Fruit fly (Drosophila melanogaster) whole organism, embryonic: ENCODE data around the gene CG14450.

Source experiments
- BEAF-32 ChIP-seq: fragments of 200-800 bp; sonication (Bioruptor generic); optimal IDR thresholded peaks from 3 replicates; lab custom pipeline; 2017; ENCODE audit warnings: missing biosample characterization, missing genetic modification characterization, mild to moderate bottlenecking, moderate library complexity, missing genetic modification reagents
- CG10462 ChIP-seq: fragments of 200-800 bp; sonication (Bioruptor generic); optimal IDR thresholded peaks from 2 replicates; lab custom pipeline; 2016; ENCODE audit warnings: missing biosample characterization, missing genetic modification characterization
- CG11504 ChIP-seq: fragments of 200-800 bp; sonication (Bioruptor generic); optimal IDR thresholded peaks from 3 replicates; lab custom pipeline; 2019; ENCODE audit warnings: missing biosample characterization, mild to moderate bottlenecking, missing genetic modification characterization, moderate library complexity
- CG11560 ChIP-seq: fragments of 200-800 bp; sonication (Bioruptor generic); IDR thresholded peaks from 3 replicates; pipeline ENCODE4 v1.3.6; 2022; ENCODE audit warnings: missing biosample characterization, missing genetic modification characterization
- CG13296 ChIP-seq: fragments of 200-800 bp; sonication (Bioruptor generic); optimal IDR thresholded peaks from 3 replicates; lab custom pipeline; 2018; ENCODE audit warnings: missing biosample characterization, mild to moderate bottlenecking, missing genetic modification characterization
- CG13424 ChIP-seq: fragments of 200-800 bp; sonication (Bioruptor generic); optimal IDR thresholded peaks from 2 replicates; lab custom pipeline; 2019; ENCODE audit warnings: missing biosample characterization, mild to moderate bottlenecking, missing genetic modification characterization, moderate library complexity
- CG13624 ChIP-seq: fragments of 200-800 bp; sonication (Bioruptor generic); optimal IDR thresholded peaks from 2 replicates; lab custom pipeline; 2016; ENCODE audit warnings: missing biosample characterization, missing genetic modification characterization
- CG15514 ChIP-seq: fragments of 200-800 bp; sonication (Bioruptor generic); optimal IDR thresholded peaks from 3 replicates; lab custom pipeline; 2017; ENCODE audit warnings: missing biosample characterization, missing genetic modification characterization, mild to moderate bottlenecking, moderate library complexity, missing genetic modification reagents
- CG17829 ChIP-seq: fragments of 200-800 bp; optimal IDR thresholded peaks from 2 replicates; lab custom pipeline; 2019; ENCODE audit warnings: missing biosample characterization, mild to moderate bottlenecking, missing genetic modification characterization, moderate library complexity
- CG18011 ChIP-seq: fragments of 200-800 bp; sonication (Bioruptor generic); optimal IDR thresholded peaks from 2 replicates; lab custom pipeline; 2017; ENCODE audit warnings: missing biosample characterization, missing genetic modification characterization, mild to moderate bottlenecking, moderate library complexity, missing genotype
- CG2120 ChIP-seq: fragments of 200-800 bp; sonication (Bioruptor generic); optimal IDR thresholded peaks from 3 replicates; lab custom pipeline; 2016; ENCODE audit warnings: missing biosample characterization, missing genetic modification characterization
- CG2712 ChIP-seq: fragments of 200-800 bp; optimal IDR thresholded peaks from 3 replicates; lab custom pipeline; 2019; ENCODE audit warnings: missing biosample characterization, mild to moderate bottlenecking, missing genetic modification characterization, moderate library complexity
- CG31224 ChIP-seq: fragments of 200-800 bp; sonication (Bioruptor generic); IDR thresholded peaks from 2 replicates; pipeline ENCODE4 v1.3.6; 2022; ENCODE audit warnings: missing biosample characterization, missing genetic modification characterization
- CG31388 ChIP-seq: fragments of 200-800 bp; sonication (Bioruptor generic); optimal IDR thresholded peaks from 2 replicates; lab custom pipeline; 2016; ENCODE audit warnings: missing biosample characterization, missing genetic modification characterization
- CG32767 ChIP-seq: fragments of 200-800 bp; sonication (Bioruptor generic); IDR thresholded peaks from 2 replicates; pipeline ENCODE4 v1.3.6; 2022; ENCODE audit warnings: missing biosample characterization, missing genetic modification characterization
- CG34422 ChIP-seq: fragments of 200-800 bp; sonication (Bioruptor generic); IDR thresholded peaks from 3 replicates; pipeline ENCODE4 v1.3.6; 2022; ENCODE audit warnings: missing biosample characterization, missing genetic modification characterization
- CG3726 ChIP-seq: fragments of 200-800 bp; sonication (Bioruptor generic); IDR thresholded peaks from 3 replicates; pipeline ENCODE4, ENCODE4 v1.3.6; 2022; ENCODE audit warnings: missing biosample characterization, missing genetic modification characterization
- CG3995 ChIP-seq: fragments of 200-800 bp; sonication (Bioruptor generic); optimal IDR thresholded peaks from 3 replicates; lab custom pipeline; 2016; ENCODE audit warnings: missing biosample characterization, missing genetic modification characterization
- CG8089 ChIP-seq: fragments of 200-800 bp; sonication (Bioruptor generic); optimal IDR thresholded peaks from 3 replicates; lab custom pipeline; 2016; ENCODE audit warnings: missing biosample characterization, missing genetic modification characterization
- CG9215 ChIP-seq: fragments of 200-800 bp; sonication (Bioruptor generic); IDR thresholded peaks from 2 replicates; pipeline ENCODE4 v1.3.6; 2022; ENCODE audit warnings: missing biosample characterization, missing genetic modification characterization
- CHES-1-like ChIP-seq: fragments of 200-800 bp; sonication (Bioruptor generic); optimal IDR thresholded peaks from 2 replicates; lab custom pipeline; 2016; ENCODE audit warnings: missing biosample characterization, missing genetic modification characterization
- CTCF ChIP-seq: fragments of 200-800 bp; sonication (Bioruptor generic); optimal IDR thresholded peaks from 2 replicates; lab custom pipeline; 2017; ENCODE audit warnings: missing biosample characterization, mild to moderate bottlenecking, missing genetic modification characterization, moderate library complexity
- Dip3 ChIP-seq: fragments of 200-800 bp; sonication (Bioruptor generic); optimal IDR thresholded peaks from 3 replicates; lab custom pipeline; 2016; ENCODE audit warnings: missing biosample characterization, missing genetic modification characterization
- E2f2 ChIP-seq: fragments of 200-800 bp; sonication (Bioruptor generic); IDR thresholded peaks from 2 replicates; pipeline ENCODE4 v1.3.6; 2022; ENCODE audit warnings: missing biosample characterization, missing genetic modification characterization
- Fer2 ChIP-seq: fragments of 200-800 bp; sonication (Bioruptor generic); optimal IDR thresholded peaks from 2 replicates; lab custom pipeline; 2018; ENCODE audit warnings: missing biosample characterization, mild to moderate bottlenecking, missing genetic modification characterization, moderate library complexity
- HHEX ChIP-seq: fragments of 200-800 bp; sonication (Bioruptor generic); optimal IDR thresholded peaks from 3 replicates; lab custom pipeline; 2017; ENCODE audit warnings: missing biosample characterization, mild to moderate bottlenecking, missing genetic modification characterization, missing genetic modification reagents
- Hmr ChIP-seq: fragments of 200-800 bp; sonication (Bioruptor generic); optimal IDR thresholded peaks from 3 replicates; lab custom pipeline; 2017; ENCODE audit warnings: mild to moderate bottlenecking, missing biosample characterization, missing genetic modification reagents, missing genetic modification characterization
- Lpt ChIP-seq: fragments of >200 bp; optimal IDR thresholded peaks from 2 replicates; lab custom pipeline; 2018; ENCODE audit warnings: missing biosample characterization, missing genetic modification characterization
- MTF-1 ChIP-seq: fragments of 200-800 bp; sonication (Bioruptor generic); optimal IDR thresholded peaks from 2 replicates; lab custom pipeline; 2018; ENCODE audit warnings: missing biosample characterization, mild to moderate bottlenecking, missing genetic modification characterization, borderline replicate concordance
- Nf-YB ChIP-seq: fragments of 200-800 bp; sonication (Bioruptor generic); optimal IDR thresholded peaks from 3 replicates; lab custom pipeline; 2019; ENCODE audit warnings: missing biosample characterization, mild to moderate bottlenecking, missing genetic modification characterization, moderate library complexity
- NfI ChIP-seq: fragments of 200-800 bp; sonication (Bioruptor generic); optimal IDR thresholded peaks from 3 replicates; lab custom pipeline; 2018; ENCODE audit warnings: missing biosample characterization, mild to moderate bottlenecking, missing genetic modification characterization, moderate library complexity
- Poxn ChIP-seq: fragments of 200-800 bp; sonication (Bioruptor generic); IDR thresholded peaks from 2 replicates; pipeline ENCODE4 v1.3.6; 2022; ENCODE audit warnings: missing biosample characterization, missing genetic modification characterization
- Ravus ChIP-seq: fragments of 200-800 bp; sonication (Bioruptor generic); IDR thresholded peaks from 2 replicates; pipeline ENCODE4 v1.3.6; 2022; ENCODE audit warnings: missing biosample characterization, missing genetic modification characterization
- Sry-β ChIP-seq: fragments of 200-800 bp; sonication (Bioruptor generic); optimal IDR thresholded peaks from 2 replicates; lab custom pipeline; 2018; ENCODE audit warnings: missing biosample characterization, mild to moderate bottlenecking, missing genetic modification characterization, moderate library complexity
- Trl ChIP-seq, 3 experiments: fragments of >200 bp in 2 of 3; fragments of 200-800 bp in 1 of 3; sonication (Bioruptor generic) in 1 of 3; optimal IDR thresholded peaks; 2 replicates in 1 of 3; 3 replicates in 2 of 3; lab custom pipeline; 2016 to 2017; ENCODE audit warnings: missing biosample characterization in 1 of 3, missing genetic modification characterization in 1 of 3
- ab ChIP-seq: fragments of 200-800 bp; sonication (Bioruptor generic); optimal IDR thresholded peaks from 2 replicates; lab custom pipeline; 2016; ENCODE audit warnings: missing biosample characterization, missing genetic modification characterization
- ato ChIP-seq: fragments of 200-800 bp; sonication (Bioruptor generic); IDR thresholded peaks from 2 replicates; pipeline ENCODE4 v1.3.6; 2022; ENCODE audit warnings: missing biosample characterization, missing genetic modification characterization; ENCODE audit not compliant: partially characterized antibody
- bowl ChIP-seq: fragments of 200-800 bp; sonication (Bioruptor generic); IDR thresholded peaks from 2 replicates; pipeline ENCODE4 v1.3.6; 2022; ENCODE audit warnings: missing biosample characterization, missing genetic modification characterization
- caup ChIP-seq: fragments of 200-800 bp; sonication (Bioruptor generic); optimal IDR thresholded peaks from 3 replicates; lab custom pipeline; 2017; ENCODE audit warnings: missing biosample characterization, mild to moderate bottlenecking, missing genetic modification characterization, moderate library complexity; ENCODE audit not compliant: severe bottlenecking
- dimm ChIP-seq: fragments of 200-800 bp; sonication (Bioruptor generic); IDR thresholded peaks from 2 replicates; pipeline ENCODE4 v1.3.6; 2022; ENCODE audit warnings: missing biosample characterization, missing genetic modification characterization
- emc ChIP-seq: fragments of 200-800 bp; sonication (Bioruptor generic); optimal IDR thresholded peaks from 2 replicates; lab custom pipeline; 2016; ENCODE audit warnings: missing biosample characterization, missing genetic modification characterization
- gt ChIP-seq: fragments of 200-800 bp; sonication (Bioruptor generic); IDR thresholded peaks from 2 replicates; pipeline ENCODE4 v1.3.6; 2022; ENCODE audit warnings: missing biosample characterization, missing genetic modification characterization
- kay ChIP-seq: fragments of 200-800 bp; sonication (Bioruptor generic); optimal IDR thresholded peaks from 2 replicates; lab custom pipeline; 2016; ENCODE audit warnings: missing biosample characterization, missing genetic modification characterization
- nerfin-2 ChIP-seq: fragments of 200-800 bp; sonication (Bioruptor generic); IDR thresholded peaks from 2 replicates; pipeline ENCODE4 v1.3.6; 2022; ENCODE audit warnings: missing biosample characterization, missing genetic modification characterization; ENCODE audit not compliant: partially characterized antibody
- onecut ChIP-seq: fragments of 200-800 bp; sonication (Bioruptor generic); IDR thresholded peaks from 2 replicates; pipeline ENCODE4 v1.3.6; 2022; ENCODE audit warnings: missing biosample characterization, missing genetic modification characterization
- schlank ChIP-seq: fragments of 200-800 bp; sonication (Bioruptor generic); optimal IDR thresholded peaks from 2 replicates; lab custom pipeline; 2018; ENCODE audit warnings: missing biosample characterization, mild to moderate bottlenecking, missing genetic modification characterization
- sens ChIP-seq: fragments of 200-800 bp; sonication (Bioruptor generic); peaks from one replicate; lab custom pipeline; 2016; ENCODE audit warnings: missing biosample characterization, missing genetic modification characterization
- sisA ChIP-seq: fragments of 200-800 bp; sonication (Bioruptor generic); IDR thresholded peaks from 2 replicates; pipeline ENCODE4 v1.3.6; 2022; ENCODE audit warnings: missing biosample characterization, missing genetic modification characterization
- stwl ChIP-seq: fragments of 200-800 bp; sonication (Bioruptor generic); optimal IDR thresholded peaks from 3 replicates; lab custom pipeline; 2018; ENCODE audit warnings: missing biosample characterization, mild to moderate bottlenecking, missing genetic modification characterization, moderate library complexity
- zfh2 ChIP-seq: fragments of 200-800 bp; sonication (Bioruptor generic); optimal IDR thresholded peaks from 2 replicates; lab custom pipeline; 2016; ENCODE audit warnings: missing biosample characterization, missing genetic modification characterization

CG14450 gene

dm6 chr3L:22717137-22717767 lies 10.3 kb downstream of the CG14450 start, which contains the start of the genes ArfGAP3 and CG32452 (continued):
- TF ChIP-seq Ravus: no peak
- no peak for TF ChIP-seq ab (GFP tag; lab: Kevin White, UChicago)
- peak; percentile 52 for TF ChIP-seq Nf-YB (GFP tag; lab: Kevin White, UChicago)
- peak; percentile 67 for TF ChIP-seq CG9215 (GFP tag; lab: Robert Waterston, UW)
- peak; percentile 72 for TF ChIP-seq caup (GFP tag; lab: Kevin White, UChicago)
- no peak for TF ChIP-seq Lpt (GFP tag; lab: Kevin White, UChicago)
- TF ChIP-seq ato (GFP tag; lab: Robert Waterston, UW): no peak
- peak; percentile 54 for TF ChIP-seq CG13624
- TF ChIP-seq CG8089: peak; percentile 33
- no peak for TF ChIP-seq nerfin-2 (GFP tag; lab: Robert Waterston, UW)
- TF ChIP-seq Hmr (GFP tag; lab: Kevin White, UChicago): peak; percentile 72
- no peak for TF ChIP-seq CG3726
- TF ChIP-seq sens: peak; percentile 93
- peak; percentile 50 for TF ChIP-seq onecut (GFP tag; lab: Robert Waterston, UW)
- peak; percentile 54; the same call in 1 of the 2 replicates for TF ChIP-seq E2f2
- TF ChIP-seq CG34422: peak; percentile 47; the same call in 2 of the 3 replicates
- peak; percentile 64 for TF ChIP-seq sisA (GFP tag; lab: Robert Waterston, UW)
- TF ChIP-seq CG15514 (GFP tag; lab: Kevin White, UChicago): peak; percentile 97
- TF ChIP-seq Fer2 (tag; lab: Kevin White, UChicago): peak; percentile 47
- no peak for TF ChIP-seq CTCF (GFP tag; lab: Kevin White, UChicago)
- TF ChIP-seq CG31224 (GFP tag; lab: Robert Waterston, UW): peak; percentile 41; the same call in 1 of the 2 replicates
- peak; percentile 68 for TF ChIP-seq CG13296 (GFP tag; lab: Kevin White, UChicago)
- TF ChIP-seq schlank: no peak
- peak; percentile 75 for TF ChIP-seq BEAF-32 (GFP tag; lab: Kevin White, UChicago)
- TF ChIP-seq kay: peak; percentile 42
- no peak for TF ChIP-seq bowl
- TF ChIP-seq Trl (optimal IDR thresholded peaks at IDR 0.05; lab: Kevin White, UChicago): no peak
- TF ChIP-seq Trl (GFP tag; optimal IDR thresholded peaks at IDR 0.05; lab: Kevin White, UChicago): peak; percentile 55
- TF ChIP-seq CG2712 (tag; lab: Kevin White, UChicago): peak; percentile 80
- TF ChIP-seq CG11560 (tag; lab: Robert Waterston, UW): peak; percentile 98
- TF ChIP-seq dimm: peak; percentile 22; the same call in 1 of the 2 replicates
- TF ChIP-seq CG3995: peak; percentile 39
- peak; percentile 82 for TF ChIP-seq CG17829
- peak; percentile 83 for TF ChIP-seq CG13424 (tag; lab: Kevin White, UChicago)
- peak; percentile 67 for TF ChIP-seq NfI (GFP tag; lab: Kevin White, UChicago)
- peak; percentile 50 for TF ChIP-seq MTF-1 (GFP tag; lab: Kevin White, UChicago)
- peak; percentile 56 for TF ChIP-seq HHEX
- peak; percentile 51 for TF ChIP-seq stwl (tag; lab: Kevin White, UChicago)
- TF ChIP-seq CG2120: peak; percentile 82
- 0 out of 2 replicates have a peak, but pooled peaks have one; percentile 37 for TF ChIP-seq gt (GFP tag; lab: Robert Waterston, UW)
- TF ChIP-seq CG10462 (GFP tag; lab: Kevin White, UChicago): peak; percentile 61
- TF ChIP-seq Dip3 (GFP tag; lab: Kevin White, UChicago): peak; percentile 57
- TF ChIP-seq CG18011 (GFP tag; lab: Kevin White, UChicago): peak; percentile 95
- TF ChIP-seq Sry-β: peak; percentile 94
- peak; percentile 37 for TF ChIP-seq CG31388
- TF ChIP-seq emc (GFP tag; lab: Kevin White, UChicago): peak; percentile 15
- TF ChIP-seq zfh2 (GFP tag; lab: Kevin White, UChicago): peak; percentile 80
- TF ChIP-seq CG32767 (GFP tag; lab: Robert Waterston, UW): peak; percentile 66; the same call in 1 of the 2 replicates
- TF ChIP-seq CHES-1-like: peak; percentile 31
- no peak for TF ChIP-seq CG11504 (tag; lab: Kevin White, UChicago)
- no peak for TF ChIP-seq Poxn (GFP tag; lab: Robert Waterston, UW)
